Worm (Caenorhabditis elegans) whole organism, L4 larva: ENCODE data around the gene F26F2.1.

ENCODE experiments used
- R02D3.7 ChIP-seq: fragments of 150-350 bp; sonication (generic microtip); optimal IDR thresholded peaks from 3 replicates; lab custom pipeline; 2014; ENCODE audit warnings: missing biosample characterization, missing genetic modification characterization
- ceh-28 ChIP-seq: fragments of 150-350 bp; optimal IDR thresholded peaks from 2 replicates; lab custom pipeline; 2014; ENCODE audit warnings: missing biosample characterization, missing genetic modification reagents, missing genetic modification characterization
- ceh-82 ChIP-seq: sonication (generic microtip); optimal IDR thresholded peaks from 2 replicates; lab custom pipeline; 2017; ENCODE audit warnings: missing biosample characterization, missing genetic modification characterization
- lin-13 ChIP-seq: fragments of 150-350 bp; optimal IDR thresholded peaks from 2 replicates; lab custom pipeline; 2014; ENCODE audit warnings: missing biosample characterization, missing genetic modification reagents, missing genetic modification characterization
- nhr-25 ChIP-seq: sonication (generic microtip); optimal IDR thresholded peaks from 2 replicates; lab custom pipeline; 2017; ENCODE audit warnings: missing genetic modification characterization, mild to moderate bottlenecking, missing compliant biosample characterization, antibody characterized with exemption, moderate library complexity, borderline replicate concordance; ENCODE audit not compliant: insufficient read depth
- sdz-12 ChIP-seq: fragments of 200-800 bp; sonication (Bioruptor generic); optimal IDR thresholded peaks from 2 replicates; lab custom pipeline; 2018; ENCODE audit warnings: mild to moderate bottlenecking, missing genetic modification characterization, missing compliant biosample characterization
- unc-39 ChIP-seq: sonication (generic microtip); optimal IDR thresholded peaks from 2 replicates; lab custom pipeline; 2017; ENCODE audit warnings: missing biosample characterization, missing genetic modification characterization

- TF ChIP-seq unc-39 (tag; lab: Kevin White, UChicago) (no peak), R02D3.7 (tag; lab: Kevin White, UChicago) (no peak), sdz-12 (GFP tag; lab: Kevin White, UChicago) (no peak), nhr-25 (tag; lab: Kevin White, UChicago) (no peak), ceh-28 (tag; lab: Kevin White, UChicago) (no peak), ceh-82 (tag; lab: Kevin White, UChicago) (no peak), lin-13 (GFP tag; lab: Kevin White, UChicago) (no peak)
Observed at ce11 chrV:20551096-20551495, 10.6 kb downstream of the F26F2.1 start, which contains the start of gene Y38H6C.20.
